Worm (Caenorhabditis elegans): ENCODE measurements around the gene cutl-2.
A peak's percentile ranks its signal among the peaks of the same experiment; 100 is the strongest.

cutl-2 gene

DNA sequence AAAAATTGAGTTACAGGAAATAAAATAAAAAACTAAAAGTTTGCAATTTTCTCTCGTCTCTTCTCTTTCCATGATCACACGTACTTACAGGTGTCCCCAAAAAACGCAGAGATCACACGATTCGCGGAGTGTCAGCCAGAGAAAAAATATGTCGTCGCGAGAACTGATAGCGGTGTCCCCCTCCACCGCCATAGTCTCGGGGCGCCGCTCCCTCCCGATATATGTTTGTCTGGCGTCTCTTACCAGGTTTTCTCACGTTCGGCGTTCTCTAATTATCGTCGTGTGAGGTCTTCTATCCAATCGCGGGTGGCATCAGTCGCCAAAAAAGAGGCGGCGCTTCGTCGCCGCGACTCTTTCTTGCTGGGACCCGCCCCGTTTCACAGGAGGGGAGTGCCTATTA is 7.3 kb upstream of the cutl-2 start, which contains the start of gene mab-3:
Gene mab-3 (plus strand): TSS at position 328 of the 400 bp plus-strand sequence.
- TF ChIP-seq hmg-1.2 (GFP tag; IDR thresholded peaks at IDR 0.05) (peak; percentile 76; the same call in 1 of the 2 replicates), mcd-1 (GFP tag; IDR thresholded peaks at IDR 0.05) (0 out of 2 replicates have a peak, but pooled peaks have one; percentile 29), dox-1 (GFP tag; IDR thresholded peaks at IDR 0.05) (peak; percentile 69), F37B4.10 (GFP tag; IDR thresholded peaks at IDR 0.05) (0 out of 2 replicates have a peak, but pooled peaks have one; percentile 12), zfh-2 (GFP tag; conservative IDR thresholded peaks at IDR 0.05) (peak; percentile 30; the same call in 1 of the 2 replicates), nfyb-1 (GFP tag; IDR thresholded peaks at IDR 0.05) (peak; percentile 42; the same call in 1 of the 2 replicates)

DNA sequence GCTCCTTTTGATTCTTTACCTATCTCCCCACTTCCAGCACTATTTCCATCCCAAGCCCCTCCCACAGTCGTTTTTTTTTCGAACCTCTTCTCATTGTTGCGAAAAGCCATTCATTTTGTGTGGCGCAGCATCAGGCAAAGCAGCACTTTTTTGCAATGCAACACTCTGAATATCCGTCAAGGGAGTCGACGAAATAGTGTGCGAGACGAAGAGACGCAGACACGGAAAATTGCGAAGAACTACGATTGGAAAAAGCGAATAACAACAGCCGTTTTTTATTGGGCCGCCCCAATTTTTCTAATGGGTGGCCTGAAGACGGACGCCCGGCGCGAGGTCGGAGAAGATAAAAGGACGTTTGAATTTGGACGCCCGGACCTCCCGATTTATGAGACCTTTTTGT is 5.4 kb upstream of the cutl-2 start:
- TF ChIP-seq ceh-79 (tag; optimal IDR thresholded peaks at IDR 0.05) = no peak
- no peak for TF ChIP-seq F39B2.1 (GFP tag; IDR thresholded peaks at IDR 0.05)
- no peak for TF ChIP-seq gei-17 (GFP tag; optimal IDR thresholded peaks at IDR 0.05)
- TF ChIP-seq mcd-1 (GFP tag; IDR thresholded peaks at IDR 0.05) = no peak
- TF ChIP-seq T26A5.8 (tag; optimal IDR thresholded peaks at IDR 0.05) = no peak
- TF ChIP-seq zfh-2 (GFP tag; conservative IDR thresholded peaks at IDR 0.05) = 0 out of 2 replicates have a peak, but pooled peaks have one; percentile 12
- peak; percentile 93 for TF ChIP-seq hmg-1.2 (GFP tag; IDR thresholded peaks at IDR 0.05)
- no peak for TF ChIP-seq C06A6.2 (GFP tag; conservative IDR thresholded peaks at IDR 0.05)
- TF ChIP-seq rcor-1 (GFP tag; IDR thresholded peaks at IDR 0.05) = no peak
- no peak for TF ChIP-seq mes-4 (tag; optimal IDR thresholded peaks at IDR 0.05)
- TF ChIP-seq unc-130 (GFP tag; optimal IDR thresholded peaks at IDR 0.05) = no peak
- TF ChIP-seq lir-1 (GFP tag; conservative IDR thresholded peaks at IDR 0.05) = no peak

DNA sequence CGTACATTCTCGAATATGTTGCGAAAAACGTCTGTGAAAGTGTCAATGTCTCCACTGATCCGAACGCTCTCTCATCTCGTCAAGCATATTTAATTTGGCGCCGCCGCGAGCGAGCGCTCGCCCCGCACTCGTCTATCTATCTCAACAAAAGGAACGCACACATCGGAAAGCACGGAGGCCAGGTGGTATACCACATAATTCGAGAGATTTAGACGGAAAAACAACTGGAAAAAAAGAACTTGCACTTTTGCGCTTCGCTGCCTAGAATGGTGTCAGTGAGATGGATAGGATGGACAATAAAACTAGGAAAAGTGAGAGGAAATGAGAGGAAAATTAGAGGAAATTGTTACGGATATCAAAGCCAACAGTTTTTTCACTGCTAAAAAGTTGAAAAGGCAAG is 4.7 kb upstream of the cutl-2 start:
- TF ChIP-seq dpl-1 (GFP tag; optimal IDR thresholded peaks at IDR 0.05) = no peak
- TF ChIP-seq tbx-9 (tag; optimal IDR thresholded peaks at IDR 0.05; ENCODE audit: borderline replicate concordance) = no peak
- TF ChIP-seq dpff-1 (tag; optimal IDR thresholded peaks at IDR 0.05) = no peak
- TF ChIP-seq ZK185.1 (tag; optimal IDR thresholded peaks at IDR 0.05; ENCODE audit: poor library complexity, severe bottlenecking) = no peak
- TF ChIP-seq Y95B8A.8 (GFP tag; IDR thresholded peaks at IDR 0.05) = no peak
- no peak for TF ChIP-seq ztf-3 (GFP tag; optimal IDR thresholded peaks at IDR 0.05)
- TF ChIP-seq Y79H2A.3 (GFP tag; conservative IDR thresholded peaks at IDR 0.05) = no peak
- TF ChIP-seq K11D2.4 (GFP tag; IDR thresholded peaks at IDR 0.05) = no peak
- TF ChIP-seq nfya-2 (GFP tag; IDR thresholded peaks at IDR 0.05) = no peak
- no peak for TF ChIP-seq F57A8.1 (GFP tag; optimal IDR thresholded peaks at IDR 0.05)
- no peak for TF ChIP-seq madf-3 (GFP tag; IDR thresholded peaks at IDR 0.05)
- no peak for TF ChIP-seq ztf-26 (tag; optimal IDR thresholded peaks at IDR 0.05)
- no peak for TF ChIP-seq F49E8.2 (tag; optimal IDR thresholded peaks at IDR 0.05; ENCODE audit: insufficient read depth)

DNA sequence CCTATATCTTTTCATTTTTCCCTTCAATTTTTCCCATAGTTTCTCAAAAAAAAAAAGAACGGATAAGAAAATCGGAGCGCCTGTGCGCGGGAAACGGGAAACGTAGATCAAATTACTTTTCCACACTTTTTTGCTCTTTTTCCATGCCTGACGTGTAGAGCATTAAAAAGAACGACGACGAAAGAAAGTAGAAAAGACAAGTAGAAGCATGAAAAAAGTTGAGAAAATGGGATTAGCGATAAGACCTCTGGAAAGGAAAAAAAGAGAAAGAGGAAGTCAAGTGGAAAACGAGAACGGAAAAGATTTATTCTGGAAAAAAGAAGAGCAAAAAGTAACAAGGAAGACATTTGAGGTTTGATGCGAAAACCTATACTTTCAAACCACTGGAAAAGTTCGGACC is 4.0 kb upstream of the cutl-2 start:
- TF ChIP-seq efl-1 (GFP tag; optimal IDR thresholded peaks at IDR 0.05) = peak; percentile 34
- TF ChIP-seq F57A8.1 (GFP tag; optimal IDR thresholded peaks at IDR 0.05) = no peak

DNA sequence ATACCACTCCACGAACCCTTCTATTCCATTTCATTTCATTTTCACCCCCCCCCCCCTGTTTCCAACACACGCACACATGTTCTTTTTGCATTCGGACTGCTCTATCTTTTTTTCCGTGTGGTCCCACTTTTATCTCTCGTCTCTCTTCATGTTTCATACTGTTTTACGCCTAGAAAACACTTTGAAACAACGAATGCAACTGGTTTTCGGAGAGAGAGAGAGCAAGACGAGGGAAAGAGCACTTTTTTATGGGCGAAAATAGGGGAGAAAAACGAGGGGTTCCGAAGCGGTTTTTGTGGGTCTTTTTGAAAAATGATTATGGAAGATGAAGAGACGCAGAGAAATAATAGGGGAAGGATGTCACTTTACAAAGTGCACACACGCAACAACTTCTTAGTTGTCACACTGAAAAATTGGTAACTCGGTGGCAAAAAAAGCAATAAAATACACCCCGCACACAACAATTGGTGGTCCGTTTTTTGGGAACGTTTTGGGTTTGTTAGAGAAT is 2.8 kb upstream of the cutl-2 start:
- TF ChIP-seq Y79H2A.3 (GFP tag; conservative IDR thresholded peaks at IDR 0.05) (no peak), madf-3 (GFP tag; IDR thresholded peaks at IDR 0.05) (no peak), F33H1.4 (GFP tag; IDR thresholded peaks at IDR 0.05) (no peak), madf-8 (GFP tag; conservative IDR thresholded peaks at IDR 0.05) (no peak), F22D6.2 (tag; optimal IDR thresholded peaks at IDR 0.05) (no peak), ztf-22 (GFP tag; optimal IDR thresholded peaks at IDR 0.05) (no peak), hmg-1.2 (GFP tag; IDR thresholded peaks at IDR 0.05) (no peak; the same call in 1 of the 2 replicates)

Data from whole organism, young adult.